Worm (Caenorhabditis elegans) whole organism, mixed stage, embryonic: ENCODE results near the gene srt-29.

Source experiments
- M03D4.4 ChIP-seq: sonication (generic microtip); optimal IDR thresholded peaks from 2 replicates; lab custom pipeline; 2017; ENCODE audit warnings: mild to moderate bottlenecking, missing genetic modification characterization, missing compliant biosample characterization
- blmp-1 ChIP-seq: fragments of 150-350 bp; optimal IDR thresholded peaks from 2 replicates; lab custom pipeline; 2014; ENCODE audit warnings: missing biosample characterization, missing genetic modification characterization
- ceh-43 ChIP-seq: fragments of 200-800 bp; sonication (Bioruptor generic); optimal IDR thresholded peaks from 2 replicates; lab custom pipeline; 2018; ENCODE audit warnings: mild to moderate bottlenecking, missing genetic modification characterization, moderate library complexity, missing compliant biosample characterization
- ceh-83 ChIP-seq: fragments of 200-800 bp; sonication (Bioruptor generic); optimal IDR thresholded peaks from 2 replicates; lab custom pipeline; 2018; ENCODE audit warnings: mild to moderate bottlenecking, missing genetic modification characterization, missing compliant biosample characterization
- ces-1 ChIP-seq: fragments of 150-350 bp; optimal IDR thresholded peaks from 2 replicates; lab custom pipeline; 2014; ENCODE audit warnings: missing biosample characterization, missing genetic modification reagents, missing genetic modification characterization
- cnd-1 ChIP-seq: fragments of 200-800 bp; sonication (Bioruptor generic); optimal IDR thresholded peaks from 2 replicates; lab custom pipeline; 2018; ENCODE audit warnings: mild to moderate bottlenecking, missing genetic modification characterization, missing compliant biosample characterization
- drap-1 ChIP-seq: fragments of 200-800 bp; sonication (Bioruptor generic); optimal IDR thresholded peaks from 3 replicates; lab custom pipeline; 2018; ENCODE audit warnings: mild to moderate bottlenecking, missing genetic modification characterization, missing compliant biosample characterization
- elt-1 ChIP-seq: sonication (generic microtip); optimal IDR thresholded peaks from 2 replicates; lab custom pipeline; 2017; ENCODE audit warnings: missing genetic modification characterization, mild to moderate bottlenecking, missing compliant biosample characterization, antibody characterized with exemption, moderate library complexity, borderline replicate concordance; ENCODE audit not compliant: insufficient read depth
- elt-3 ChIP-seq: fragments of 150-350 bp; optimal IDR thresholded peaks from 2 replicates; lab custom pipeline; 2014; ENCODE audit warnings: missing biosample characterization, missing genetic modification characterization
- flh-1 ChIP-seq: fragments of 200-800 bp; sonication (Bioruptor generic); optimal IDR thresholded peaks from 2 replicates; lab custom pipeline; 2018; ENCODE audit warnings: mild to moderate bottlenecking, missing genetic modification characterization, moderate library complexity, missing compliant biosample characterization
- lin-13 ChIP-seq: fragments of 150-350 bp; optimal IDR thresholded peaks from 2 replicates; lab custom pipeline; 2014; ENCODE audit warnings: missing biosample characterization, missing genetic modification characterization
- lin-32 ChIP-seq: fragments of 200-800 bp; sonication (Bioruptor generic); optimal IDR thresholded peaks from 2 replicates; lab custom pipeline; 2018; ENCODE audit warnings: mild to moderate bottlenecking, missing genetic modification characterization, missing compliant biosample characterization
- lsy-2 ChIP-seq: fragments of 150-350 bp; optimal IDR thresholded peaks from 2 replicates; lab custom pipeline; 2014; ENCODE audit warnings: missing biosample characterization, missing genetic modification characterization
- mab-5 ChIP-seq: fragments of 150-350 bp; optimal IDR thresholded peaks from 2 replicates; lab custom pipeline; 2014; ENCODE audit warnings: missing biosample characterization, missing genetic modification characterization
- mep-1 ChIP-seq: fragments of 150-350 bp; optimal IDR thresholded peaks from 2 replicates; lab custom pipeline; 2017; ENCODE audit warnings: missing biosample characterization, missing genetic modification reagents, missing genetic modification characterization, inconsistent platforms
- mls-2 ChIP-seq: sonication (generic microtip); optimal IDR thresholded peaks from 2 replicates; lab custom pipeline; 2016; ENCODE audit warnings: mild to moderate bottlenecking, missing genetic modification characterization, moderate library complexity, missing compliant biosample characterization
- nhr-12 ChIP-seq: fragments of 150-350 bp; optimal IDR thresholded peaks from 2 replicates; lab custom pipeline; 2014; ENCODE audit warnings: missing biosample characterization, missing genetic modification characterization
- nhr-2 ChIP-seq: fragments of 150-350 bp; optimal IDR thresholded peaks from 2 replicates; lab custom pipeline; 2014; ENCODE audit warnings: missing biosample characterization, missing genetic modification characterization
- nhr-237 ChIP-seq: fragments of 150-350 bp; optimal IDR thresholded peaks from 2 replicates; lab custom pipeline; 2014; ENCODE audit warnings: missing biosample characterization, missing genetic modification characterization
- nhr-28 ChIP-seq: fragments of 150-350 bp; optimal IDR thresholded peaks from 2 replicates; lab custom pipeline; 2014; ENCODE audit warnings: missing biosample characterization, missing genetic modification characterization
- pha-4 ChIP-seq: fragments of 150-350 bp; optimal IDR thresholded peaks from 2 replicates; lab custom pipeline; 2018; ENCODE audit warnings: missing biosample characterization, missing genetic modification reagents, missing genetic modification characterization
- sem-2 ChIP-seq: fragments of 200-800 bp; sonication (Bioruptor generic); optimal IDR thresholded peaks from 2 replicates; lab custom pipeline; 2018; ENCODE audit warnings: mild to moderate bottlenecking, missing genetic modification characterization, missing compliant biosample characterization
- snpc-4 ChIP-seq: fragments of 150-350 bp; optimal IDR thresholded peaks from 2 replicates; lab custom pipeline; 2014; ENCODE audit warnings: missing biosample characterization, missing genetic modification characterization
- tbx-8 ChIP-seq: fragments of 200-800 bp; sonication (Bioruptor generic); optimal IDR thresholded peaks from 2 replicates; lab custom pipeline; 2018; ENCODE audit warnings: mild to moderate bottlenecking, missing genetic modification characterization, moderate library complexity, missing compliant biosample characterization
- unc-120 ChIP-seq: sonication (generic microtip); optimal IDR thresholded peaks from 2 replicates; lab custom pipeline; 2017; ENCODE audit warnings: missing genetic modification characterization, missing compliant biosample characterization; ENCODE audit not compliant: poor library complexity, severe bottlenecking
- unc-39 ChIP-seq: fragments of 150-350 bp; optimal IDR thresholded peaks from 2 replicates; lab custom pipeline; 2014; ENCODE audit warnings: missing biosample characterization, missing genetic modification characterization
- unc-62 ChIP-seq: fragments of 150-350 bp; optimal IDR thresholded peaks from 2 replicates; lab custom pipeline; 2014; ENCODE audit warnings: missing biosample characterization, missing genetic modification reagents, missing genetic modification characterization
- zip-8 ChIP-seq: fragments of 150-350 bp; optimal IDR thresholded peaks from 2 replicates; lab custom pipeline; 2014; ENCODE audit warnings: missing biosample characterization, missing genetic modification characterization

The srt-29 gene

DNA sequence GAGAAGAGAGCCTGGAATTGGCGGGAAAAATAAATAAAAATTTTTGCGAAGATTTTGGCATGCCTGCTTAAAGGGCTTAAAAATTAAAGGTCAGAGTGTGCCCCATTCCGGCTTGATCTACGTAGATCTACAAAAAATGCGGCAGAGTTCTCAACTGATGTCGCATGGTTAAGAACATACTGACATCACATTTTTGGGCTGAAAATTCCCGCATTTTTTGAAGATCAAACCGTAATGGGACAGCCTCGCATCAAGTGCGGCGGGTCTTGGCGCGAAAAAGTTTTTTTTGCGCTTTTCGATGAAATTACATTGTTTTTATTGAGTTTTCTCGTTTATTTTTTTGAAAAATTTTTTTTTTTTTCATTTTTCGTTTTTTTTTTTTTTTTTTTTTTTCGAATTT, 28.0 kb downstream of the srt-29 start:
- TF ChIP-seq mab-5 (tag; lab: Kevin White, UChicago) (no peak), ceh-83 (GFP tag; lab: Kevin White, UChicago) (no peak), unc-39 (tag; lab: Kevin White, UChicago) (no peak), elt-3 (tag; lab: Kevin White, UChicago) (no peak), elt-1 (tag; lab: Kevin White, UChicago) (no peak), cnd-1 (tag; lab: Kevin White, UChicago) (no peak), mep-1 (tag; lab: Kevin White, UChicago) (no peak), drap-1 (GFP tag; lab: Kevin White, UChicago) (no peak), pha-4 (tag; lab: Kevin White, UChicago) (no peak), lsy-2 (tag; lab: Kevin White, UChicago) (no peak)

DNA sequence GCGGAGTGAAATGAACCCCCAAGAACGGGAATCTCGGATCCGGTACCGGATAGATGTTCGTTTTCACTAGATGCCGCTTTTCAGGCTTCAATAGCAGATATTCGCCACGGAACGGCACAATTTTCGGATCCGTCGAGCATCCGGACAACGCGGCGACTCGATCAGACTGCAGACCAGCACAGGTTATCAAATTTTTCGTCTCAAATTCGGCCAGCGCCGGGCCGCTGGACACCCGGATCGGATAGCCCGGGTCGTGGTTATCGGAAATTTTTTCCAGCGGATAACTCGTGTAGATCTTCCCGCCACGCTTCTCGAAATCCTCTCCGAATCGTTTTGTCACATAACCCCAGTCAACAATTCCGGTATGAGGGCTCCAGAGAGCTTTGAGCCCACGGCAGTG, 28.5 kb downstream of the srt-29 start:
- no peak for TF ChIP-seq nhr-2 (tag; lab: Kevin White, UChicago)
- no peak for TF ChIP-seq blmp-1 (tag; lab: Kevin White, UChicago)
- TF ChIP-seq elt-1 (tag; lab: Kevin White, UChicago), result no peak
- TF ChIP-seq mab-5 (tag; lab: Kevin White, UChicago), result no peak
- no peak for TF ChIP-seq ceh-43 (GFP tag; lab: Kevin White, UChicago)
- TF ChIP-seq drap-1 (GFP tag; lab: Kevin White, UChicago), result no peak
- TF ChIP-seq M03D4.4 (tag; lab: Kevin White, UChicago), result no peak
- TF ChIP-seq unc-62 (GFP tag; lab: Kevin White, UChicago), result no peak
- no peak for TF ChIP-seq tbx-8 (GFP tag; lab: Kevin White, UChicago)

DNA sequence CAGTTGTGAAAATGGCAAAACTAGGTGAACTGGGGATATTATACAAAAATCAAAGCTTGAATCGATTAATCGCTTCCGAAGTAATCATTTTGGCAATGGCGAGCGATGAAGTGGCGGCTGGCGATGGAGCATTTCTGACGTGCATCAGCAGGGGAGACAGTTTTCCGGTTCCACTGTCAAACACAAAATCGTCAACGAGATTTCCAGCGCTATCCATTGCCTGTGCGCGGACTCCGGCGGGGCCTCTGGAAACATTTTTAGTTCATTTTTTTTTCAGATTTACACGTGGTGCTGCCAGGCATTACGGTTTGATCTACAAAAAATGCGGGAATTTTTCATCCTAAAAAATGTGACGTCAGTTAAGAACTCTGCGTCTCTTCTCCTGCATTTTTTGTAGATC, 30.4 kb downstream of the srt-29 start:
- TF ChIP-seq ceh-83 (GFP tag; lab: Kevin White, UChicago), result no peak
- no peak for TF ChIP-seq nhr-2 (tag; lab: Kevin White, UChicago)
- no peak for TF ChIP-seq pha-4 (tag; lab: Kevin White, UChicago)
- no peak for TF ChIP-seq zip-8 (tag; lab: Kevin White, UChicago)
- TF ChIP-seq ces-1 (GFP tag; lab: Kevin White, UChicago), result no peak
- no peak for TF ChIP-seq M03D4.4 (tag; lab: Kevin White, UChicago)
- TF ChIP-seq nhr-12, result no peak
- TF ChIP-seq flh-1 (GFP tag; lab: Kevin White, UChicago), result no peak
- TF ChIP-seq sem-2 (GFP tag; lab: Kevin White, UChicago), result no peak
- no peak for TF ChIP-seq unc-62 (GFP tag; lab: Kevin White, UChicago)
- TF ChIP-seq nhr-28, result no peak
- no peak for TF ChIP-seq nhr-237
- no peak for TF ChIP-seq elt-3 (tag; lab: Kevin White, UChicago)
- no peak for TF ChIP-seq lin-13 (tag; lab: Kevin White, UChicago)
- TF ChIP-seq, all 35 proteins: peak for 0

DNA sequence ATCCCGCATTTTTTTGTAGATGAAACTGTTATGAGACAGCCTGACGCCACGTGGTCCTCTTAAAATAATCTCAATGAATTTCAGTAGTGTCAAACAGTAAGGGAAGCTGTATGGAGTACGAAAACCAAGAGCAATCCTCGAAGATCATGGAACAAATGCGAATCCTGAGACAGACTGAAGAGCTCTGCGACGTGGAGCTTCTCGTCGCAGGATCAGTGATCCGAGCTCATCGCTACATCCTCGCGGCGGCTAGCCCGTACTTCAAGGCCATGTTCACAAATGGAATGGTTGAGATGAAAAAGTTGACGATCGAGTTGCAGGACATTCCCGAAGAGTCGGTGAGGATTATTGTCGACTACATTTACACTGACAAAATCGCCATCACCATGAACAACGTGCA, 34.7 kb downstream of the srt-29 start:
- TF ChIP-seq mls-2 (tag; lab: Kevin White, UChicago) (no peak), unc-62 (GFP tag; lab: Kevin White, UChicago) (no peak), ceh-43 (GFP tag; lab: Kevin White, UChicago) (no peak), unc-39 (tag; lab: Kevin White, UChicago) (no peak), unc-120 (tag; lab: Kevin White, UChicago) (no peak), mep-1 (tag; lab: Kevin White, UChicago) (no peak), nhr-237 (no peak), tbx-8 (GFP tag; lab: Kevin White, UChicago) (no peak)

DNA sequence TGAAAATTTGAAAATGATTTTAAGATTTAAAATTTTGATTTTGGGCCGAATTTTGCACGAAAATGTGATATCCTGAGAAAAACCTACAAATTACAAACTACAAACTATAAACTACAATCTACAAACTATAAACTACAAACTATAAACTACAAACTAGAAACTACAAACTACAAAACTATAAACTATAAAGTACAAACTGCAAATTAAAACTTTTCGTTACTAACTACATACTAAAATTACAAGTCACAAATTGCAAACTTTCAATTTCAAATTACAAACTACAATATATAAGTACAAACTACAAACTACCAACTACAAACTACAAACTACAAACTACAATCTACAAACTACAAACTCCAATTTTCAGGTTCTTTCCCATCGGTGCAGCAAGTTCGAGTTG, 35.4 kb downstream of the srt-29 start:
- TF ChIP-seq lin-32 (GFP tag; lab: Kevin White, UChicago), result no peak

DNA sequence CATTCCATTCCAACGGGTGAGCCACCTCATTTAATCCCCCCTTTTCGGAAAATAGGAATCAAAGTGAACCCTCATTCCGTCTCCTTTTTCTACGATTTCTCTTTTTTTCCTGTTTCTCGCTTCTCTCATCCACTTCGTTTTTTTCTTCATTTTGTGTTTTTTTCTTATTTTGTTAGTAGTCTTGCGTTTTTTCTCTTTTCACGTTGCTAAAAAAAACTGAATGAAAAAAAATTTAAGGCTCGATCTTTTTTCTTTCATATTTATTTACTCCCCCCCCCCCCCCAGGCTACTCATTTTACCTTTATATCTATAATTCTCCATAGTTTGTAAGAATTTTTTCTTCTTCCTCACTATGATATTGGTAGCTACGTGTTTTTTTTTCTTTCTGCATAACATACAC, 41.3 kb downstream of the srt-29 start:
- no peak for TF ChIP-seq tbx-8 (GFP tag; lab: Kevin White, UChicago)
- no peak for TF ChIP-seq lin-32 (GFP tag; lab: Kevin White, UChicago)
- TF ChIP-seq blmp-1 (tag; lab: Kevin White, UChicago), result no peak
- no peak for TF ChIP-seq snpc-4
- no peak for TF ChIP-seq elt-1 (tag; lab: Kevin White, UChicago)
- TF ChIP-seq pha-4 (tag; lab: Kevin White, UChicago), result no peak
